Fruit fly (Drosophila melanogaster): ENCODE results near the gene CG12991.

CG12991 gene

dm6 chrX:17595822-17596221, 16.2 kb downstream of the CG12991 start (continued):
- TF ChIP-seq CG16779 (tag; optimal IDR thresholded peaks at IDR 0.05) (no peak), Hr38 (GFP tag; optimal IDR thresholded peaks at IDR 0.05) (no peak), CG6163 (GFP tag; IDR thresholded peaks at IDR 0.05) (peak; percentile 82), CG3919 (GFP tag; optimal IDR thresholded peaks at IDR 0.05) (peak; percentile 83), Ets21C (GFP tag; optimal IDR thresholded peaks at IDR 0.05) (peak; percentile 53), CG8319 (GFP tag; optimal IDR thresholded peaks at IDR 0.05) (peak; percentile 56), cyc (GFP tag; optimal IDR thresholded peaks at IDR 0.05) (peak; percentile 80), esn (GFP tag; optimal IDR thresholded peaks at IDR 0.05) (peak; percentile 88), CG32006 (GFP tag; optimal IDR thresholded peaks at IDR 0.05) (peak; percentile 73), topi (GFP tag; optimal IDR thresholded peaks at IDR 0.05) (peak; percentile 84), Met (GFP tag; optimal IDR thresholded peaks at IDR 0.05) (peak; percentile 88), svp (GFP tag) (peak; percentile 91)

- no peak for TF ChIP-seq dsx (GFP tag; optimal IDR thresholded peaks at IDR 0.05; ENCODE audit: poor library complexity, severe bottlenecking)
- no peak for TF ChIP-seq CG4318 (GFP tag; optimal IDR thresholded peaks at IDR 0.05)
Measured at dm6 chrX:17597622-17598021, 18.0 kb downstream of the CG12991 start.

dm6 chrX:17599330-17599729, 19.7 kb downstream of the CG12991 start, which contains the start of gene X11L:
TSS of gene X11L (plus strand) at chrX:17599608.
- TF ChIP-seq pdm3 (GFP tag; optimal IDR thresholded peaks at IDR 0.05) (peak; percentile 80), Eip78C (GFP tag) (peak; percentile 93), svp (GFP tag) (peak; percentile 73), CG6808 (GFP tag; optimal IDR thresholded peaks at IDR 0.05) (no peak), CG6163 (GFP tag; IDR thresholded peaks at IDR 0.05) (peak; percentile 76), spab (GFP tag; optimal IDR thresholded peaks at IDR 0.05) (no peak), CG6276 (GFP tag; optimal IDR thresholded peaks at IDR 0.05) (no peak), salr (GFP tag; optimal IDR thresholded peaks at IDR 0.05) (peak in 1 of 2 experiments; percentile 38), Eip75B (GFP tag; optimal IDR thresholded peaks at IDR 0.05) (peak; percentile 60), eg (GFP tag; IDR thresholded peaks at IDR 0.05) (peak; percentile 61; the same call in 2 of the 3 replicates), Ets21C (GFP tag; optimal IDR thresholded peaks at IDR 0.05) (peak; percentile 73), Hr38 (GFP tag; optimal IDR thresholded peaks at IDR 0.05) (no peak), fkh (GFP tag; optimal IDR thresholded peaks at IDR 0.05) (no peak), CG4318 (GFP tag; optimal IDR thresholded peaks at IDR 0.05) (no peak), CG31627 (GFP tag; optimal IDR thresholded peaks at IDR 0.05) (peak; percentile 81), Sox102F (GFP tag; optimal IDR thresholded peaks at IDR 0.05) (peak; percentile 73), Gug (GFP tag; IDR thresholded peaks at IDR 0.05) (peak; percentile 44), CG15336 (GFP tag; IDR thresholded peaks at IDR 0.05) (0 out of 2 replicates have a peak, but pooled peaks have one; percentile 25), cyc (GFP tag; optimal IDR thresholded peaks at IDR 0.05) (peak; percentile 81), dac (GFP tag; optimal IDR thresholded peaks at IDR 0.05) (peak; percentile 21), CG34406 (GFP tag; optimal IDR thresholded peaks at IDR 0.05) (peak; percentile 39), Blimp-1 (GFP tag; optimal IDR thresholded peaks at IDR 0.05) (peak; percentile 7), Sox15 (GFP tag; optimal IDR thresholded peaks at IDR 0.05) (peak; percentile 56), CG3032 (tag; optimal IDR thresholded peaks at IDR 0.05) (peak; percentile 40), dsx (GFP tag; optimal IDR thresholded peaks at IDR 0.05; ENCODE audit: poor library complexity, severe bottlenecking) (peak; percentile 32), net (GFP tag; optimal IDR thresholded peaks at IDR 0.05) (peak; percentile 57), Lpt (GFP tag; optimal IDR thresholded peaks at IDR 0.05) (no peak), lz (GFP tag; optimal IDR thresholded peaks at IDR 0.05) (peak; percentile 81), CG32006 (GFP tag; optimal IDR thresholded peaks at IDR 0.05) (no peak), CG11294 (GFP tag; IDR thresholded peaks at IDR 0.05) (no peak), CG3919 (GFP tag; optimal IDR thresholded peaks at IDR 0.05) (peak; percentile 77), Ets96B (tag; optimal IDR thresholded peaks at IDR 0.05) (peak; percentile 34), CG8319 (GFP tag; optimal IDR thresholded peaks at IDR 0.05) (peak; percentile 51), ss (GFP tag; optimal IDR thresholded peaks at IDR 0.05) (peak in 1 of 2 experiments; percentile 59), CG8119 (GFP tag; IDR thresholded peaks at IDR 0.05) (no peak), acj6 (GFP tag; optimal IDR thresholded peaks at IDR 0.05) (peak; percentile 64), fd85E (GFP tag; optimal IDR thresholded peaks at IDR 0.05) (no peak), CG10669 (GFP tag; optimal IDR thresholded peaks at IDR 0.05) (no peak), CG8632 (GFP tag; optimal IDR thresholded peaks at IDR 0.05) (no peak), CG6854 (GFP tag; optimal IDR thresholded peaks at IDR 0.05) (no peak), topi (GFP tag; optimal IDR thresholded peaks at IDR 0.05) (peak; percentile 79), fd59A (GFP tag; optimal IDR thresholded peaks at IDR 0.05) (no peak), CG16779 (tag; optimal IDR thresholded peaks at IDR 0.05) (no peak), CG6792 (GFP tag; optimal IDR thresholded peaks at IDR 0.05) (peak; percentile 70)
